Fruit fly (Drosophila melanogaster) whole organism, prepupa: ENCODE measurements around the gene dock.

Experiments used
- Blimp-1 ChIP-seq: fragments of 200-800 bp; sonication (Bioruptor generic); optimal IDR thresholded peaks from 3 replicates; lab custom pipeline; 2017; ENCODE audit warnings: missing biosample characterization, missing genetic modification characterization, mild to moderate bottlenecking, moderate library complexity, missing genetic modification reagents
- CG10669 ChIP-seq: fragments of 200-800 bp; sonication (Bioruptor generic); optimal IDR thresholded peaks from 3 replicates; lab custom pipeline; 2018; ENCODE audit warnings: missing biosample characterization, mild to moderate bottlenecking, missing genetic modification characterization, moderate library complexity
- CG11294 ChIP-seq: fragments of 200-800 bp; sonication (Bioruptor generic); IDR thresholded peaks from 2 replicates; pipeline ENCODE4 v1.3.6; 2022; ENCODE audit warnings: missing biosample characterization, missing genetic modification characterization
- CG11762 ChIP-seq: fragments of 200-800 bp; sonication (Bioruptor generic); optimal IDR thresholded peaks from 3 replicates; lab custom pipeline; 2016; ENCODE audit warnings: missing biosample characterization, missing genetic modification characterization; ENCODE audit not compliant: insufficient read depth
- CG15336 ChIP-seq: fragments of 200-800 bp; sonication (Bioruptor generic); IDR thresholded peaks from 2 replicates; pipeline ENCODE4 v1.3.6; 2022; ENCODE audit warnings: missing biosample characterization, missing genetic modification characterization
- CG1621 ChIP-seq: fragments of 200-800 bp; sonication (Bioruptor generic); optimal IDR thresholded peaks from 3 replicates; lab custom pipeline; 2018; ENCODE audit warnings: missing biosample characterization, mild to moderate bottlenecking, missing genetic modification characterization
- CG16779 ChIP-seq: fragments of 200-800 bp; sonication (Bioruptor generic); optimal IDR thresholded peaks from 3 replicates; lab custom pipeline; 2017; ENCODE audit warnings: missing biosample characterization, mild to moderate bottlenecking, missing genetic modification characterization
- CG3032 ChIP-seq: fragments of 200-800 bp; optimal IDR thresholded peaks from 2 replicates; lab custom pipeline; 2019; ENCODE audit warnings: missing biosample characterization, mild to moderate bottlenecking, missing genetic modification characterization, moderate library complexity
- CG31627 ChIP-seq: fragments of 200-800 bp; sonication (Bioruptor generic); optimal IDR thresholded peaks from 3 replicates; lab custom pipeline; 2016; ENCODE audit warnings: missing biosample characterization, missing genetic modification characterization
- CG34406 ChIP-seq: fragments of 200-800 bp; sonication (Bioruptor generic); optimal IDR thresholded peaks from 3 replicates; lab custom pipeline; 2016; ENCODE audit warnings: missing biosample characterization, missing genetic modification characterization
- CG3919 ChIP-seq: fragments of 200-800 bp; sonication (Bioruptor generic); optimal IDR thresholded peaks from 3 replicates; lab custom pipeline; 2016; ENCODE audit warnings: missing biosample characterization, missing genetic modification characterization
- CG4318 ChIP-seq: fragments of 200-800 bp; sonication (Bioruptor generic); optimal IDR thresholded peaks from 3 replicates; lab custom pipeline; 2017; ENCODE audit warnings: missing biosample characterization, mild to moderate bottlenecking, missing genetic modification characterization
- CG6163 ChIP-seq: fragments of 200-800 bp; sonication (Bioruptor generic); IDR thresholded peaks from 3 replicates; pipeline ENCODE4 v1.3.6; 2022; ENCODE audit warnings: missing biosample characterization, missing genetic modification characterization
- CG6276 ChIP-seq: fragments of 200-800 bp; sonication (Bioruptor generic); optimal IDR thresholded peaks from 2 replicates; lab custom pipeline; 2017; ENCODE audit warnings: missing biosample characterization, mild to moderate bottlenecking, missing genetic modification characterization
- CG6854 ChIP-seq: fragments of 200-800 bp; sonication (Bioruptor generic); optimal IDR thresholded peaks from 2 replicates; lab custom pipeline; 2017; ENCODE audit warnings: missing biosample characterization, mild to moderate bottlenecking, missing genetic modification characterization
- CG7368 ChIP-seq: fragments of 200-800 bp; sonication (Bioruptor generic); optimal IDR thresholded peaks from 3 replicates; lab custom pipeline; 2016; ENCODE audit warnings: missing biosample characterization, missing genetic modification characterization
- CG8119 ChIP-seq: fragments of 200-800 bp; sonication (Bioruptor generic); IDR thresholded peaks from 3 replicates; pipeline ENCODE4 v1.3.6; 2022; ENCODE audit warnings: missing biosample characterization, missing genetic modification characterization
- CG9139 ChIP-seq: fragments of 200-800 bp; sonication (Bioruptor generic); optimal IDR thresholded peaks from 3 replicates; lab custom pipeline; 2017; ENCODE audit warnings: missing biosample characterization, mild to moderate bottlenecking, missing genetic modification characterization
- Eip75B ChIP-seq: fragments of 200-800 bp; sonication (Bioruptor generic); optimal IDR thresholded peaks from 3 replicates; lab custom pipeline; 2016; ENCODE audit warnings: missing biosample characterization, missing genetic modification characterization
- Eip78C ChIP-seq: fragments of 200-800 bp; sonication (Bioruptor generic); peaks from one replicate; lab custom pipeline; 2016; ENCODE audit warnings: missing biosample characterization, missing genetic modification characterization
- Eip93F ChIP-seq: fragments of 200-800 bp; sonication (Bioruptor generic); optimal IDR thresholded peaks from 2 replicates; lab custom pipeline; 2016; ENCODE audit warnings: missing biosample characterization, mild to moderate bottlenecking, missing genetic modification characterization
- Gug ChIP-seq: fragments of 200-800 bp; sonication (Bioruptor generic); IDR thresholded peaks from 2 replicates; pipeline ENCODE4 v1.3.6; 2022; ENCODE audit warnings: missing biosample characterization, missing genetic modification characterization
- Hr38 ChIP-seq: sonication (Bioruptor generic); optimal IDR thresholded peaks from 2 replicates; lab custom pipeline; 2016; ENCODE audit warnings: missing biosample characterization, missing genetic modification characterization
- Hr39 ChIP-seq: fragments of 200-800 bp; sonication (Bioruptor generic); optimal IDR thresholded peaks from 2 replicates; lab custom pipeline; 2016; ENCODE audit warnings: missing biosample characterization, missing genetic modification characterization
- Lpt ChIP-seq: fragments of 200-800 bp; sonication (Bioruptor generic); optimal IDR thresholded peaks from 3 replicates; lab custom pipeline; 2016; ENCODE audit warnings: missing biosample characterization, missing genetic modification characterization
- Met ChIP-seq: fragments of 200-800 bp; sonication (Bioruptor generic); optimal IDR thresholded peaks from 3 replicates; lab custom pipeline; 2016; ENCODE audit warnings: missing biosample characterization, missing genetic modification characterization
- OdsH ChIP-seq: fragments of 200-800 bp; sonication (Bioruptor generic); optimal IDR thresholded peaks from 3 replicates; lab custom pipeline; 2016; ENCODE audit warnings: missing biosample characterization, missing genetic modification characterization
- Sox102F ChIP-seq: fragments of 200-800 bp; sonication (Bioruptor generic); optimal IDR thresholded peaks from 2 replicates; lab custom pipeline; 2016; ENCODE audit warnings: missing biosample characterization, mild to moderate bottlenecking, missing genetic modification characterization
- Sox15 ChIP-seq: fragments of 200-800 bp; sonication (Bioruptor generic); optimal IDR thresholded peaks from 3 replicates; lab custom pipeline; 2016; ENCODE audit warnings: missing biosample characterization, missing genetic modification characterization
- achi ChIP-seq: fragments of 200-800 bp; sonication (Bioruptor generic); optimal IDR thresholded peaks from 3 replicates; lab custom pipeline; 2016; ENCODE audit warnings: missing biosample characterization, missing genetic modification characterization
- acj6 ChIP-seq: fragments of 200-800 bp; sonication (Bioruptor generic); optimal IDR thresholded peaks from 3 replicates; lab custom pipeline; 2016; ENCODE audit warnings: missing biosample characterization, missing genetic modification characterization
- dac ChIP-seq: fragments of 200-800 bp; sonication (Bioruptor generic); optimal IDR thresholded peaks from 2 replicates; lab custom pipeline; 2017; ENCODE audit warnings: missing biosample characterization, mild to moderate bottlenecking, missing genetic modification characterization
- dsx ChIP-seq: fragments of 200-800 bp; optimal IDR thresholded peaks from 3 replicates; lab custom pipeline; 2019; ENCODE audit warnings: missing biosample characterization, mild to moderate bottlenecking, missing genetic modification characterization, moderate library complexity; ENCODE audit not compliant: poor library complexity, severe bottlenecking
- eg ChIP-seq: fragments of 200-800 bp; sonication (Bioruptor generic); IDR thresholded peaks from 3 replicates; pipeline ENCODE4 v1.3.6; 2022; ENCODE audit warnings: missing biosample characterization, missing genetic modification characterization
- esn ChIP-seq: fragments of 200-800 bp; sonication (Bioruptor generic); optimal IDR thresholded peaks from 2 replicates; lab custom pipeline; 2016; ENCODE audit warnings: missing biosample characterization, mild to moderate bottlenecking, missing genetic modification characterization, moderate library complexity
- fd59A ChIP-seq: fragments of 200-800 bp; sonication (Bioruptor generic); optimal IDR thresholded peaks from 2 replicates; lab custom pipeline; 2017; ENCODE audit warnings: missing biosample characterization, mild to moderate bottlenecking, missing genetic modification characterization, missing genetic modification reagents
- fd85E ChIP-seq: fragments of 200-800 bp; sonication (Bioruptor generic); optimal IDR thresholded peaks from 3 replicates; lab custom pipeline; 2016; ENCODE audit warnings: missing biosample characterization, missing genetic modification characterization
- net ChIP-seq: fragments of 200-800 bp; sonication (Bioruptor generic); optimal IDR thresholded peaks from 3 replicates; lab custom pipeline; 2016; ENCODE audit warnings: missing biosample characterization, missing genetic modification characterization
- pdm3 ChIP-seq: fragments of 200-800 bp; sonication (Bioruptor generic); optimal IDR thresholded peaks from 3 replicates; lab custom pipeline; 2016; ENCODE audit warnings: missing biosample characterization, missing genetic modification characterization
- salr ChIP-seq, 2 experiments: fragments of 200-800 bp; sonication (Bioruptor generic); optimal IDR thresholded peaks; 3 replicates each; lab custom pipeline; 2016 to 2018; ENCODE audit warnings: missing biosample characterization in 2 of 2, missing genetic modification characterization in 2 of 2, mild to moderate bottlenecking in 1 of 2
- spab ChIP-seq: fragments of 200-800 bp; sonication (Bioruptor generic); optimal IDR thresholded peaks from 2 replicates; lab custom pipeline; 2017; ENCODE audit warnings: missing biosample characterization, mild to moderate bottlenecking, missing genetic modification characterization, missing genetic modification reagents
- ss ChIP-seq, 2 experiments: fragments of 200-800 bp; sonication (Bioruptor generic); optimal IDR thresholded peaks; 2 replicates in 1 of 2; 3 replicates in 1 of 2; lab custom pipeline; 2017 to 2018; ENCODE audit warnings: mild to moderate bottlenecking in 2 of 2, missing biosample characterization in 2 of 2, missing genetic modification characterization in 2 of 2, moderate library complexity in 1 of 2
- svp ChIP-seq: fragments of 200-800 bp; sonication (Bioruptor generic); peaks from one replicate; lab custom pipeline; 2016; ENCODE audit warnings: missing biosample characterization, missing genetic modification characterization
- topi ChIP-seq: fragments of 200-800 bp; sonication (Bioruptor generic); optimal IDR thresholded peaks from 3 replicates; lab custom pipeline; 2016; ENCODE audit warnings: missing biosample characterization, missing genetic modification characterization
- vri ChIP-seq: fragments of 200-800 bp; sonication (Bioruptor generic); optimal IDR thresholded peaks from 3 replicates; lab custom pipeline; 2016; ENCODE audit warnings: missing biosample characterization, mild to moderate bottlenecking, missing genetic modification characterization

dock gene

dm6 chr2L:845341-846004 lies 19.7 kb downstream of the dock start (continued):
- TF ChIP-seq CG4318 (GFP tag; lab: Kevin White, UChicago) = peak; percentile 80
- TF ChIP-seq OdsH = peak; percentile 79
- peak; percentile 77 for TF ChIP-seq Lpt
- peak; percentile 74 for TF ChIP-seq CG11294 (GFP tag; lab: Robert Waterston, UW)
- TF ChIP-seq CG6276 (GFP tag; lab: Kevin White, UChicago) = peak; percentile 85
- peak; percentile 84 for TF ChIP-seq achi (GFP tag; lab: Kevin White, UChicago)
- TF ChIP-seq Sox15 (GFP tag; lab: Kevin White, UChicago) = peak; percentile 46
- TF ChIP-seq dsx (GFP tag; lab: Kevin White, UChicago) = peak; percentile 36
- TF ChIP-seq CG9139 (GFP tag; lab: Kevin White, UChicago) = no peak
- TF ChIP-seq CG6854 (GFP tag; lab: Kevin White, UChicago) = peak; percentile 37
- peak; percentile 45 for TF ChIP-seq CG16779 (tag; lab: Kevin White, UChicago)
- peak; percentile 61 for TF ChIP-seq CG34406 (GFP tag; lab: Kevin White, UChicago)
- TF ChIP-seq eg (GFP tag; lab: Robert Waterston, UW) = peak; percentile 91
- peak; percentile 85 for TF ChIP-seq CG3919 (GFP tag; lab: Kevin White, UChicago)
- peak; percentile 77 for TF ChIP-seq Eip75B (GFP tag; lab: Kevin White, UChicago)
- peak; percentile 65 for TF ChIP-seq dac (GFP tag; lab: Kevin White, UChicago)
- peak; percentile 76 for TF ChIP-seq esn (GFP tag; lab: Kevin White, UChicago)
- peak; percentile 83 for TF ChIP-seq net (GFP tag; lab: Kevin White, UChicago)
- TF ChIP-seq Hr39 (GFP tag; lab: Kevin White, UChicago) = peak; percentile 86
- TF ChIP-seq fd85E (GFP tag; lab: Kevin White, UChicago) = peak; percentile 21

- peak; percentile 47 for TF ChIP-seq CG11762 (GFP tag; lab: Kevin White, UChicago)
- TF ChIP-seq OdsH = peak; percentile 67
- peak; percentile 24 for TF ChIP-seq CG10669 (GFP tag; lab: Kevin White, UChicago)
- peak; percentile 73 for TF ChIP-seq acj6 (GFP tag; lab: Kevin White, UChicago)
- no peak for TF ChIP-seq Hr38 (GFP tag; lab: Kevin White, UChicago)
- peak; percentile 76 for TF ChIP-seq Met (GFP tag; lab: Kevin White, UChicago)
- peak; percentile 70 for TF ChIP-seq CG6163 (GFP tag; lab: Robert Waterston, UW)
- peak; percentile 69 for TF ChIP-seq CG3919 (GFP tag; lab: Kevin White, UChicago)
- peak; percentile 68; the same call in 2 of the 3 replicates for TF ChIP-seq CG8119 (GFP tag; lab: Robert Waterston, UW)
- peak; percentile 17 for TF ChIP-seq CG3032 (tag; lab: Kevin White, UChicago)
- peak; percentile 58 for TF ChIP-seq vri (GFP tag; lab: Kevin White, UChicago)
- TF ChIP-seq net (GFP tag; lab: Kevin White, UChicago) = peak; percentile 61
- peak in 1 of 2 experiments; percentile 22 for TF ChIP-seq salr (GFP tag; optimal IDR thresholded peaks at IDR 0.05; lab: Kevin White, UChicago)
- peak; percentile 73 for TF ChIP-seq eg (GFP tag; lab: Robert Waterston, UW)
- TF ChIP-seq Gug = peak; percentile 67
- TF ChIP-seq fd59A (GFP tag; lab: Kevin White, UChicago) = peak; percentile 1
- TF ChIP-seq Blimp-1 (GFP tag; lab: Kevin White, UChicago) = peak; percentile 57
- TF ChIP-seq CG7368 = peak; percentile 51
- no peak for TF ChIP-seq Eip93F
- peak; percentile 14 for TF ChIP-seq CG1621 (tag; lab: Kevin White, UChicago)
- no peak for TF ChIP-seq CG9139 (GFP tag; lab: Kevin White, UChicago)
- peak; percentile 72 for TF ChIP-seq pdm3 (GFP tag; lab: Kevin White, UChicago)
- TF ChIP-seq dac (GFP tag; lab: Kevin White, UChicago) = peak; percentile 70
- no peak for TF ChIP-seq dsx (GFP tag; lab: Kevin White, UChicago)
- no peak for TF ChIP-seq ss (GFP tag; optimal IDR thresholded peaks at IDR 0.05; lab: Kevin White, UChicago)
- TF ChIP-seq Sox102F (GFP tag; lab: Kevin White, UChicago) = peak; percentile 66
- TF ChIP-seq CG16779 (tag; lab: Kevin White, UChicago) = peak; percentile 48
- no peak for TF ChIP-seq spab (GFP tag; lab: Kevin White, UChicago)
- TF ChIP-seq CG31627 = peak; percentile 69
- TF ChIP-seq achi (GFP tag; lab: Kevin White, UChicago) = peak; percentile 64
- peak; percentile 85 for TF ChIP-seq CG15336
- peak; percentile 90 for TF ChIP-seq Eip78C (GFP tag; lab: Kevin White, UChicago)
- TF ChIP-seq Eip75B (GFP tag; lab: Kevin White, UChicago) = peak; percentile 30
- TF ChIP-seq svp (GFP tag; lab: Kevin White, UChicago) = peak; percentile 76
- TF ChIP-seq Sox15 (GFP tag; lab: Kevin White, UChicago) = peak; percentile 21
- peak; percentile 61 for TF ChIP-seq topi
Measured at dm6 chr2L:846167-846868, 20.5 kb downstream of the dock start.
